Worm (Caenorhabditis elegans): Measurements from ENCODE around the gene msp-77.

msp-77 gene

DNA sequence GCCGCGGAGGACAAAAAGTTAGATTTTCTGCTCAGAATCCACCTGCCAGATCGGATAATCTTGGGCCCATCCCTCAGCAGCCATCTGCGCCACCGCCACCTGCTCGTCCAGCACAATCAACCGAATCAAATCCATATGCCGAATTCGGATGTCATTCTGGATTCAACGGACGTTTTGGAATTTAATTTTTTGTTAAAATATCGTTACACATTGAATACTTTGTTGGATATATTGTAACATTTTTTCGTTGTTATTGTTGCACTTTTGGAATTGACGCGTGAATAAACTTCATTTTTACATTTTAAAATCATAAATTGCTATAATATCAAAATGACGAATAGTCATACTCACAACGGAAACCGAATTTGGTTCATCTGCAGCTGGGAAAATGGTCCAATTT lies 39.1 kb downstream of the msp-77 start, which contains the start of gene spe-29:
Gene spe-29, plus strand, starts transcription at position 301 of the 400 bp plus-strand sequence.
- TF ChIP-seq aly-2 (tag; optimal IDR thresholded peaks at IDR 0.05) (no peak), unc-98 (GFP tag; IDR thresholded peaks at IDR 0.05) (no peak), zip-4 (GFP tag; optimal IDR thresholded peaks at IDR 0.05) (no peak), unc-130 (tag; optimal IDR thresholded peaks at IDR 0.05) (no peak), egl-27 (tag; optimal IDR thresholded peaks at IDR 0.05) (no peak), hlh-17 (GFP tag; optimal IDR thresholded peaks at IDR 0.05; ENCODE audit: borderline replicate concordance) (no peak), efl-1 (optimal IDR thresholded peaks at IDR 0.05) (no peak), efl-1 (GFP tag; optimal IDR thresholded peaks at IDR 0.05 in 1 of 2) (peak in 1 of 2 experiments; percentile 1), ztf-11 (tag; optimal IDR thresholded peaks at IDR 0.05) (no peak), sox-4 (tag; optimal IDR thresholded peaks at IDR 0.05) (no peak)

DNA sequence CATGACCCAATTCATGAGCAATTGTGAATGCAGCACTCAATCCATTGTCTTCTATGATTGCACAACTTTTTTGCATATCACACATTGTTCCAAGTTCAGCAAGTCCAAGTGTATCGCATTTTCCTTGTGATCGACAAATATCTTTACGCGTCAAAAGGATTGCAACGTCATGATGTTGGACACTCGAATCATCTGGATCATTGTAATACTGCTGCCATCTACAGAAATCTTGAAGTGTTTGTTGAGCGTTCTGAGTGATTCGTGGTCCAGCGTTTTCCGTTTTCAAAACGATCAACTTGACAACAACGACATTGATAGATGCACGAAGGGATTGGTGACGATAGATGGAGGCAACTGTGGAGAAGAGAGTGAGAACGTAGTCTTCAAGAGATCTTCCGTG lies 48.8 kb downstream of the msp-77 start:
- no peak for TF ChIP-seq fkh-8 (tag; optimal IDR thresholded peaks at IDR 0.05)
- no peak for TF ChIP-seq hlh-4 (tag; optimal IDR thresholded peaks at IDR 0.05)
- TF ChIP-seq nhr-19 (GFP tag; conservative IDR thresholded peaks at IDR 0.05) = no peak
- no peak for TF ChIP-seq skn-1 (tag; optimal IDR thresholded peaks at IDR 0.05)
- TF ChIP-seq fos-1 (tag; optimal IDR thresholded peaks at IDR 0.05) = no peak
- no peak for TF ChIP-seq nhr-237 (tag; optimal IDR thresholded peaks at IDR 0.05)
- TF ChIP-seq nhr-90 (tag; optimal IDR thresholded peaks at IDR 0.05; ENCODE audit: poor library complexity) = no peak
- TF ChIP-seq efl-1 (optimal IDR thresholded peaks at IDR 0.05) = no peak
- no peak for TF ChIP-seq efl-1 (GFP tag; optimal IDR thresholded peaks at IDR 0.05 in 1 of 2)
- no peak for TF ChIP-seq hpl-2 (GFP tag; optimal IDR thresholded peaks at IDR 0.05)
- TF ChIP-seq dsc-1 (tag; optimal IDR thresholded peaks at IDR 0.05) = no peak
- no peak for TF ChIP-seq pax-3 (tag; optimal IDR thresholded peaks at IDR 0.05)
- no peak for TF ChIP-seq tlp-1 (tag; optimal IDR thresholded peaks at IDR 0.05)

DNA sequence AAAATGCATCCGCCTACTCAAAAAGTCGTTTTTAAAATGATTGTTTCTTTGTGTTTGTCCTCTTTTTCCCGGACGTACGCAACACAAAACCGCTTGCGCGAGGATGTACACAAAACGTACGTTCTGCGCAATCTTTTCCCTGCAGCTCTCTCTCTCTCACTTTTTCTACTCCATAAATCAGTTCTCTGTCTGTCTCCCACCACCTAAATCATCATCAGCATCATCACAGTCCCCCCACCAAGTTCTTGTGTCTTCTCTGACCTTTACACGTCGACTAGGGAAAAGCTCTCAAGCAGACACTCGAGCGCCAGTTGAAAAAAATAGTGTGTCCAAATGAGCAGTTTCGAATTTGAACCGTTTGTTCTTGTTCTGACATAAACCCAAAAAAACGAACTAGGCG lies 49.8 kb downstream of the msp-77 start:
- TF ChIP-seq elt-3 (tag; optimal IDR thresholded peaks at IDR 0.05) = no peak
- TF ChIP-seq tbx-2 (tag; optimal IDR thresholded peaks at IDR 0.05) = peak; percentile 22
- no peak for TF ChIP-seq irx-1 (tag; optimal IDR thresholded peaks at IDR 0.05)
- no peak for TF ChIP-seq efl-1 (optimal IDR thresholded peaks at IDR 0.05)
- TF ChIP-seq efl-1 (GFP tag; optimal IDR thresholded peaks at IDR 0.05 in 1 of 2) = peak in 1 of 2 experiments; percentile 79
- no peak for TF ChIP-seq ztf-4 (tag; optimal IDR thresholded peaks at IDR 0.05)
- peak; percentile 45 for TF ChIP-seq nhr-77 (tag; optimal IDR thresholded peaks at IDR 0.05)

Data from whole organism, L1 larva.